Worm (Caenorhabditis elegans) whole organism, midembryonic: ENCODE measurements around the gene fbxa-50.

Experiments used
- T22C8.4 ChIP-seq: fragments of 200-800 bp; sonication (Bioruptor generic); IDR thresholded peaks from 2 replicates; pipeline ENCODE4 v1.3.6; 2022; ENCODE audit warnings: missing genetic modification characterization, missing compliant biosample characterization
- cog-1 ChIP-seq: sonication (generic microtip); optimal IDR thresholded peaks from 2 replicates; lab custom pipeline; 2016; ENCODE audit warnings: missing genetic modification characterization, missing compliant biosample characterization
- flt-1 ChIP-seq: fragments of 200-800 bp; sonication (Bioruptor generic); IDR thresholded peaks from 2 replicates; pipeline ENCODE4 v1.3.6; 2022; ENCODE audit warnings: missing genetic modification characterization, missing compliant biosample characterization
- klf-2 ChIP-seq: fragments of 200-800 bp; sonication (Bioruptor generic); conservative IDR thresholded peaks from 2 replicates; pipeline ENCODE4 v1.3.6; 2022; ENCODE audit warnings: missing genetic modification reagents, missing genetic modification characterization, missing compliant biosample characterization
- med-1 ChIP-seq: sonication (generic microtip); optimal IDR thresholded peaks from 2 replicates; lab custom pipeline; 2017; ENCODE audit warnings: missing genetic modification characterization, mild to moderate bottlenecking, missing compliant biosample characterization, antibody characterized with exemption, missing genetic modification reagents; ENCODE audit not compliant: insufficient read depth
- ref-1 ChIP-seq: fragments of 200-800 bp; sonication (Bioruptor generic); conservative IDR thresholded peaks from 2 replicates; pipeline ENCODE4 v1.3.6; 2022; ENCODE audit warnings: missing genetic modification reagents, missing genetic modification characterization, missing compliant biosample characterization
- tab-1 ChIP-seq: fragments of 200-800 bp; sonication (Bioruptor generic); IDR thresholded peaks from 2 replicates; pipeline ENCODE4 v1.3.6; 2022; ENCODE audit warnings: missing genetic modification characterization, missing compliant biosample characterization
- ztf-23 ChIP-seq: fragments of 200-800 bp; sonication (Bioruptor generic); IDR thresholded peaks from 2 replicates; pipeline ENCODE4 v1.3.6; 2022; ENCODE audit warnings: missing genetic modification reagents, missing genetic modification characterization, missing compliant biosample characterization
- ztf-29 ChIP-seq: fragments of 200-800 bp; sonication (Bioruptor generic); IDR thresholded peaks from 2 replicates; pipeline ENCODE4 v1.3.6; 2022; ENCODE audit warnings: missing genetic modification reagents, missing genetic modification characterization, missing compliant biosample characterization

ce11 chrIII:1238704-1239103, 49.6 kb downstream of the fbxa-50 start, which contains the start of gene fbxa-61:
- TF ChIP-seq tab-1 (GFP tag; lab: Robert Waterston, UW) (no peak), ztf-23 (no peak), cog-1 (no peak), ref-1 (GFP tag; lab: Robert Waterston, UW) (no peak), klf-2 (GFP tag; lab: Robert Waterston, UW) (no peak), flt-1 (GFP tag; lab: Robert Waterston, UW) (no peak), T22C8.4 (no peak), med-1 (no peak), ztf-29 (no peak)
